Worm (Caenorhabditis elegans) whole organism, early embryonic: ENCODE measurements around the gene nhr-260.

ENCODE experiments used
- B0310.2 ChIP-seq: sonication (generic microtip); optimal IDR thresholded peaks from 2 replicates; lab custom pipeline; 2016; ENCODE audit warnings: mild to moderate bottlenecking, missing genetic modification characterization, missing compliant biosample characterization
- F13C5.2 ChIP-seq: sonication (generic microtip); optimal IDR thresholded peaks from 2 replicates; lab custom pipeline; 2017; ENCODE audit warnings: mild to moderate bottlenecking, missing genetic modification characterization, inconsistent platforms, missing compliant biosample characterization
- aly-1 ChIP-seq: sonication (generic microtip); optimal IDR thresholded peaks from 2 replicates; lab custom pipeline; 2016; ENCODE audit warnings: missing genetic modification characterization, missing compliant biosample characterization
- ama-1 ChIP-seq: fragments of 150-350 bp; optimal IDR thresholded peaks from 2 replicates; lab custom pipeline; 2014
- hmbx-1 ChIP-seq: sonication (generic microtip); optimal IDR thresholded peaks from 2 replicates; lab custom pipeline; 2016; ENCODE audit warnings: mild to moderate bottlenecking, missing genetic modification characterization, missing compliant biosample characterization
- hnd-1 ChIP-seq: sonication (generic microtip); optimal IDR thresholded peaks from 2 replicates; lab custom pipeline; 2016; ENCODE audit warnings: missing genetic modification characterization, missing compliant biosample characterization
- pes-1 ChIP-seq: fragments of 200-800 bp; sonication (Bioruptor generic); IDR thresholded peaks from 2 replicates; pipeline ENCODE4 v1.3.6; 2022; ENCODE audit warnings: missing genetic modification reagents, missing genetic modification characterization, missing compliant biosample characterization
- tra-4 ChIP-seq: sonication (generic microtip); optimal IDR thresholded peaks from 2 replicates; lab custom pipeline; 2017; ENCODE audit warnings: missing genetic modification characterization, missing compliant biosample characterization

DNA sequence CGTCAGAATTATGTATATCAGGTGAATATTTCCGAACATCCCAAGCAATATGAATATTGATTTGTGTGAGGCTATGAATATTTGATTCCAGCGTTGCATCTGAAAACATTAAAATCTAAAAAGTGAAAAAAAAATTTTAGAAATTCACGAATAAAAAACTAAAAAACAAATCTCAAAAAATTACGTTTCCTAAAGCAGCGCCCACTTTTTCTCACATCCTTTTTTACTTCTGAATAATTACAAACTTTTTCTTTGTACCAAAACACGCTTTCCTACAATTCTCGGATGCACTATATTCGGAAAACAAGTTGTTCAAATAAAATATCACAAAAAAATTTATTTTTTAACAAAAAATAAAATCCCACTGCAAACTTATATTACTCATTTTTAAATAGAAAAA lies 41.6 kb upstream of the nhr-260 start, which contains the start of gene srsx-8:
- no peak for TF ChIP-seq tra-4
- TF ChIP-seq F13C5.2 (tag; lab: Kevin White, UChicago): no peak
- TF ChIP-seq aly-1 (tag; lab: Kevin White, UChicago): no peak
- TF ChIP-seq B0310.2 (tag; lab: Kevin White, UChicago): no peak
- TF ChIP-seq ama-1 (lab: Kevin White, UChicago): no peak
- no peak for TF ChIP-seq pes-1
- no peak for TF ChIP-seq hnd-1 (tag; lab: Kevin White, UChicago)
- no peak for TF ChIP-seq hmbx-1 (tag; lab: Kevin White, UChicago)
